Fruit fly (Drosophila melanogaster): ENCODE measurements around the gene Pex19.

Gene Pex19

dm6 chr2L:12137708-12138107, 46.1 kb downstream of the Pex19 start, which contains the start of gene Gr33a:
Gene Gr33a, plus strand, starts transcription at chr2L:12138008.
- TF ChIP-seq Snoo (tag; optimal IDR thresholded peaks at IDR 0.05) (no peak), CG10348 (GFP tag; IDR thresholded peaks at IDR 0.05) (no peak), CG13204 (GFP tag; optimal IDR thresholded peaks at IDR 0.05) (no peak), CG34367 (tag; optimal IDR thresholded peaks at IDR 0.05) (no peak), rn (GFP tag; IDR thresholded peaks at IDR 0.05) (no peak), CG32121 (GFP tag; IDR thresholded peaks at IDR 0.05) (no peak), D1 (tag; optimal IDR thresholded peaks at IDR 0.05) (no peak), CG8301 (tag; optimal IDR thresholded peaks at IDR 0.05) (no peak), CG14655 (GFP tag; optimal IDR thresholded peaks at IDR 0.05) (no peak), CG8159 (tag; optimal IDR thresholded peaks at IDR 0.05) (no peak), CG4496 (GFP tag; IDR thresholded peaks at IDR 0.05) (no peak), Ets98B (GFP tag; IDR thresholded peaks at IDR 0.05) (no peak)

DNA sequence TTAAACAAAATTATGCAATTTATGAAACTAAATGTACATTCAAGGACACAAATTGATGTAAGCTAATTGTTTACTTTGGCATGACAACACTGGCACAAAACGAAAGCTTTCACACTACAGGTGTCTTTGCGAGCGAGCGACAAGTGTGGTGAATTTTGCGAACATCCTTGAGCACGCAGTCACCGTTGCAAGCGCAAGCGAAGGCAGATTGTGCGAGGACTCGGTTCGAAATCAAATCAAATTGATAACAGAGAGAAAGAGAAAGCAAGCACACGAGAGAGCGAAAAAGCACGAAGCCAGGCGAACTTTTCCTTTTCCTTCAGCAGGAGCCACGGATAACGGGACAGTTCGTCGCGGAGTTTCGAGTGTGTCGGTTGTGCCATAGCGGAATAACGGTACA, 50.8 kb downstream of the Pex19 start, which contains the start of gene CG31760:
CG31760 (plus strand) TSS at position 342 of the 400 bp plus-strand sequence.
- TF ChIP-seq CG32121 (GFP tag; IDR thresholded peaks at IDR 0.05) (no peak), CG12605 (GFP tag; IDR thresholded peaks at IDR 0.05) (peak; percentile 72), CG14655 (GFP tag; optimal IDR thresholded peaks at IDR 0.05) (no peak), CG13204 (GFP tag; optimal IDR thresholded peaks at IDR 0.05) (no peak), gl (tag; optimal IDR thresholded peaks at IDR 0.05) (no peak), CG34367 (tag; optimal IDR thresholded peaks at IDR 0.05) (no peak), CG17806 (tag; optimal IDR thresholded peaks at IDR 0.05) (no peak), Pif1B (GFP tag; optimal IDR thresholded peaks at IDR 0.05) (no peak), EcR (GFP tag; optimal IDR thresholded peaks at IDR 0.05) (no peak)

Data from whole organism, pupa.